Worm (Caenorhabditis elegans) whole organism, L3 larva: ENCODE data around the gene hira-1.

Experiments
- ceh-9 ChIP-seq: sonication (generic microtip); optimal IDR thresholded peaks from 2 replicates; lab custom pipeline; 2018; ENCODE audit warnings: missing biosample characterization, missing genetic modification characterization
- elt-1 ChIP-seq: fragments of 150-350 bp; optimal IDR thresholded peaks from 2 replicates; lab custom pipeline; 2014; ENCODE audit warnings: missing biosample characterization, missing genetic modification characterization
- elt-2 ChIP-seq: sonication (generic microtip); optimal IDR thresholded peaks from 2 replicates; lab custom pipeline; 2016; ENCODE audit warnings: missing genetic modification reagents, mild to moderate bottlenecking, missing genetic modification characterization, missing compliant biosample characterization
- jun-1 ChIP-seq: fragments of 150-350 bp; optimal IDR thresholded peaks from 2 replicates; lab custom pipeline; 2014; ENCODE audit warnings: missing biosample characterization, missing genetic modification reagents, missing genetic modification characterization
- lin-15B ChIP-seq: fragments of 150-350 bp; optimal IDR thresholded peaks from 2 replicates; lab custom pipeline; 2014; ENCODE audit warnings: missing biosample characterization, missing genetic modification characterization
- nfya-1 ChIP-seq: sonication (generic microtip); optimal IDR thresholded peaks from 2 replicates; lab custom pipeline; 2017; ENCODE audit warnings: missing genetic modification characterization, mild to moderate bottlenecking, missing compliant biosample characterization, antibody characterized with exemption, moderate library complexity; ENCODE audit not compliant: insufficient read depth
- nhr-12 ChIP-seq: fragments of 150-350 bp; optimal IDR thresholded peaks from 2 replicates; lab custom pipeline; 2014; ENCODE audit warnings: missing biosample characterization, missing genetic modification characterization
- nhr-237 ChIP-seq: fragments of 150-350 bp; optimal IDR thresholded peaks from 2 replicates; lab custom pipeline; 2014; ENCODE audit warnings: missing biosample characterization, missing genetic modification characterization
- nhr-77 ChIP-seq: fragments of 150-350 bp; optimal IDR thresholded peaks from 2 replicates; lab custom pipeline; 2014; ENCODE audit warnings: missing biosample characterization, missing genetic modification characterization
- sea-2 ChIP-seq: fragments of 150-350 bp; sonication (generic microtip); optimal IDR thresholded peaks from 4 replicates; lab custom pipeline; 2014; ENCODE audit warnings: missing biosample characterization, missing genetic modification reagents, missing genetic modification characterization
- snpc-4 ChIP-seq: fragments of 150-350 bp; optimal IDR thresholded peaks from 2 replicates; lab custom pipeline; 2014; ENCODE audit warnings: missing biosample characterization, missing genetic modification characterization
- tbx-2 ChIP-seq: sonication (generic microtip); optimal IDR thresholded peaks from 2 replicates; lab custom pipeline; 2016; ENCODE audit warnings: mild to moderate bottlenecking, missing genetic modification characterization, missing compliant biosample characterization
- unc-39 ChIP-seq: sonication (generic microtip); optimal IDR thresholded peaks from 4 replicates; lab custom pipeline; 2017; ENCODE audit warnings: missing biosample characterization, missing genetic modification characterization

DNA sequence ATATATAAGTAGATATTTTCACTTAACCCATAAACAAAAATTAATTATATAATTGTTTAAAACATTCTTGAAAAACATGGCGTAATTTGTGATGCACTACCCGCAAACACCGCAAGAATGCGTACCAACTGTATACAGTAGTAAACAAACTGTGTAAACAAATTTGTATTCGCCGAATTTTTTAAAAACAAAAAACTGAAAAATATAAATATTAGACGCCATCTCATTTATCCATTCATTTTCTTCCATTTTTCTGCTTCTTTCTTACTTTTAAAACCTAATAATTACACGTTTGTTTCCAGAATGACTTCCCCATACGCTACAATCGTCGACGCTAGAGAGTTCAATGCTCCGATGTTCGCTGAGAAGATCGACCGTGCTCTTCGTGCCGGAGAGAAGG lies 34.4 kb downstream of the hira-1 start, which contains the start of gene nex-1:
- TF ChIP-seq nhr-12 (tag; lab: Kevin White, UChicago) (no peak), sea-2 (GFP tag; lab: Kevin White, UChicago) (no peak), nhr-237 (tag; lab: Kevin White, UChicago) (no peak), jun-1 (no peak), nhr-77 (no peak), nfya-1 (tag; lab: Kevin White, UChicago) (no peak), lin-15B (tag; lab: Kevin White, UChicago) (no peak), tbx-2 (no peak), snpc-4 (tag; lab: Kevin White, UChicago) (no peak), elt-1 (tag; lab: Kevin White, UChicago) (no peak), unc-39 (tag; lab: Kevin White, UChicago) (no peak), ceh-9 (tag; lab: Kevin White, UChicago) (no peak), elt-2 (tag; lab: Kevin White, UChicago) (no peak)
